Fruit fly (Drosophila melanogaster) whole organism, embryonic: ENCODE measurements around the gene Prtl99C.

Source experiments
- Aef1 ChIP-seq: fragments of 200-800 bp; sonication (Bioruptor generic); IDR thresholded peaks from 3 replicates; pipeline ENCODE4 v1.3.6; 2022; ENCODE audit warnings: missing biosample characterization, missing genetic modification characterization
- CG11085 ChIP-seq: fragments of 200-800 bp; sonication (Bioruptor generic); IDR thresholded peaks from 2 replicates; pipeline ENCODE4 v1.3.6; 2022; ENCODE audit warnings: missing biosample characterization, missing genetic modification characterization
- CG11695 ChIP-seq: fragments of 200-800 bp; sonication (Bioruptor generic); IDR thresholded peaks from 3 replicates; pipeline ENCODE4 v1.3.6; 2022; ENCODE audit warnings: missing biosample characterization, missing genetic modification characterization
- CG11696 ChIP-seq: fragments of 200-800 bp; sonication (Bioruptor generic); IDR thresholded peaks from 2 replicates; pipeline ENCODE4 v1.3.6; 2022; ENCODE audit warnings: missing biosample characterization, missing genetic modification characterization
- CG12659 ChIP-seq: fragments of 200-800 bp; sonication (Bioruptor generic); optimal IDR thresholded peaks from 3 replicates; lab custom pipeline; 2017; ENCODE audit warnings: mild to moderate bottlenecking, missing biosample characterization, missing genetic modification reagents, missing genetic modification characterization
- CG13775 ChIP-seq: fragments of 200-800 bp; sonication (Bioruptor generic); optimal IDR thresholded peaks from 3 replicates; lab custom pipeline; 2017; ENCODE audit warnings: missing biosample characterization, mild to moderate bottlenecking, missing genetic modification characterization
- CG14860 ChIP-seq: fragments of 200-800 bp; sonication (Bioruptor generic); IDR thresholded peaks from 3 replicates; pipeline ENCODE4 v1.3.6; 2022; ENCODE audit warnings: missing biosample characterization, missing genetic modification characterization; ENCODE audit not compliant: partially characterized antibody
- CG15514 ChIP-seq: fragments of 200-800 bp; sonication (Bioruptor generic); optimal IDR thresholded peaks from 3 replicates; lab custom pipeline; 2017; ENCODE audit warnings: missing biosample characterization, missing genetic modification characterization, mild to moderate bottlenecking, moderate library complexity, missing genetic modification reagents
- CG16779 ChIP-seq: fragments of 200-800 bp; sonication (Bioruptor generic); IDR thresholded peaks from 2 replicates; pipeline ENCODE4 v1.3.6; 2022; ENCODE audit warnings: missing biosample characterization, missing genetic modification characterization
- CG17186 ChIP-seq: fragments of 200-800 bp; sonication (Bioruptor generic); optimal IDR thresholded peaks from 3 replicates; lab custom pipeline; 2017; ENCODE audit warnings: missing biosample characterization, missing genetic modification reagents, missing genetic modification characterization
- CG17568 ChIP-seq: fragments of 200-800 bp; sonication (Bioruptor generic); optimal IDR thresholded peaks from 2 replicates; lab custom pipeline; 2018; ENCODE audit warnings: missing biosample characterization, mild to moderate bottlenecking, missing genetic modification characterization, moderate library complexity
- CG17612 ChIP-seq: fragments of 200-800 bp; sonication (Bioruptor generic); IDR thresholded peaks from 2 replicates; pipeline ENCODE4 v1.3.6; 2022; ENCODE audit warnings: missing biosample characterization, missing genetic modification characterization
- CG18262 ChIP-seq: fragments of 200-800 bp; optimal IDR thresholded peaks from 3 replicates; lab custom pipeline; 2019; ENCODE audit warnings: missing biosample characterization, mild to moderate bottlenecking, missing genetic modification characterization, moderate library complexity
- CG18619 ChIP-seq: fragments of 200-800 bp; sonication (Bioruptor generic); optimal IDR thresholded peaks from 3 replicates; lab custom pipeline; 2017; ENCODE audit warnings: missing biosample characterization, mild to moderate bottlenecking, missing genetic modification characterization
- CG2712 ChIP-seq: fragments of 200-800 bp; optimal IDR thresholded peaks from 3 replicates; lab custom pipeline; 2019; ENCODE audit warnings: missing biosample characterization, mild to moderate bottlenecking, missing genetic modification characterization, moderate library complexity
- CG2889 ChIP-seq: fragments of 200-800 bp; sonication (Bioruptor generic); IDR thresholded peaks from 3 replicates; pipeline ENCODE4 v1.3.6; 2022; ENCODE audit warnings: missing biosample characterization, missing genetic modification characterization
- CG32772 ChIP-seq: fragments of 200-800 bp; sonication (Bioruptor generic); IDR thresholded peaks from 2 replicates; pipeline ENCODE4 v1.3.6; 2022; ENCODE audit warnings: missing biosample characterization, missing genetic modification characterization
- CG34376 ChIP-seq: fragments of 200-800 bp; sonication (Bioruptor generic); optimal IDR thresholded peaks from 2 replicates; lab custom pipeline; 2018; ENCODE audit warnings: missing biosample characterization, mild to moderate bottlenecking, missing genetic modification characterization
- CG4404 ChIP-seq: fragments of 200-800 bp; sonication (Bioruptor generic); IDR thresholded peaks from 2 replicates; pipeline ENCODE4 v1.3.6; 2022; ENCODE audit warnings: missing biosample characterization, missing genetic modification characterization
- CG6272 ChIP-seq: fragments of 200-800 bp; sonication (Bioruptor generic); IDR thresholded peaks from 2 replicates; pipeline ENCODE4 v1.3.6; 2022; ENCODE audit warnings: missing biosample characterization, missing genetic modification characterization
- CG6654 ChIP-seq: fragments of 200-800 bp; sonication (Bioruptor generic); optimal IDR thresholded peaks from 2 replicates; lab custom pipeline; 2017; ENCODE audit warnings: missing biosample characterization, mild to moderate bottlenecking, missing genetic modification characterization
- CG8924 ChIP-seq: fragments of 200-800 bp; optimal IDR thresholded peaks from 3 replicates; lab custom pipeline; 2019; ENCODE audit warnings: missing biosample characterization, mild to moderate bottlenecking, missing genetic modification characterization, moderate library complexity
- CG9609 ChIP-seq: fragments of 200-800 bp; sonication (Bioruptor generic); optimal IDR thresholded peaks from 3 replicates; lab custom pipeline; 2016; ENCODE audit warnings: missing biosample characterization, missing genetic modification characterization
- CG9876 ChIP-seq: fragments of 200-800 bp; sonication (Bioruptor generic); optimal IDR thresholded peaks from 2 replicates; lab custom pipeline; 2016; ENCODE audit warnings: missing biosample characterization, missing genetic modification characterization
- CTCF ChIP-seq: fragments of 200-800 bp; sonication (Bioruptor generic); optimal IDR thresholded peaks from 2 replicates; lab custom pipeline; 2017; ENCODE audit warnings: missing biosample characterization, mild to moderate bottlenecking, missing genetic modification characterization, moderate library complexity
- Dfd ChIP-seq, 2 experiments: fragments of >200 bp; optimal IDR thresholded peaks; 2 replicates each; lab custom pipeline; 2017; ENCODE audit warnings: missing biosample characterization in 2 of 2, missing genetic modification characterization in 2 of 2
- Drgx ChIP-seq: fragments of 200-800 bp; sonication (Bioruptor generic); IDR thresholded peaks from 2 replicates; pipeline ENCODE4 v1.3.6; 2022; ENCODE audit warnings: missing biosample characterization, missing genetic modification characterization
- HLH4C ChIP-seq: fragments of 200-800 bp; sonication (Bioruptor generic); IDR thresholded peaks from 3 replicates; pipeline ENCODE4 v1.3.6; 2022; ENCODE audit warnings: missing biosample characterization, missing genetic modification characterization; ENCODE audit not compliant: partially characterized antibody
- Hmr ChIP-seq: fragments of 200-800 bp; sonication (Bioruptor generic); optimal IDR thresholded peaks from 3 replicates; lab custom pipeline; 2017; ENCODE audit warnings: mild to moderate bottlenecking, missing biosample characterization, missing genetic modification reagents, missing genetic modification characterization
- MTF-1 ChIP-seq: fragments of 200-800 bp; sonication (Bioruptor generic); optimal IDR thresholded peaks from 2 replicates; lab custom pipeline; 2018; ENCODE audit warnings: missing biosample characterization, mild to moderate bottlenecking, missing genetic modification characterization, borderline replicate concordance
- Rfx ChIP-seq: fragments of 200-800 bp; sonication (Bioruptor generic); IDR thresholded peaks from 2 replicates; pipeline ENCODE4 v1.3.6; 2022; ENCODE audit warnings: missing biosample characterization, missing genetic modification characterization
- Sox100B ChIP-seq: fragments of 200-800 bp; sonication (Bioruptor generic); optimal IDR thresholded peaks from 3 replicates; lab custom pipeline; 2018; ENCODE audit warnings: missing biosample characterization, mild to moderate bottlenecking, missing genetic modification characterization
- Vsx1 ChIP-seq: fragments of 200-800 bp; sonication (Bioruptor generic); optimal IDR thresholded peaks from 2 replicates; lab custom pipeline; 2017; ENCODE audit warnings: missing biosample characterization, mild to moderate bottlenecking, missing genetic modification characterization, missing genetic modification reagents
- caup ChIP-seq: fragments of 200-800 bp; sonication (Bioruptor generic); optimal IDR thresholded peaks from 3 replicates; lab custom pipeline; 2017; ENCODE audit warnings: missing biosample characterization, mild to moderate bottlenecking, missing genetic modification characterization, moderate library complexity; ENCODE audit not compliant: severe bottlenecking
- crp ChIP-seq, 2 experiments: fragments of 200-800 bp; sonication (Bioruptor generic); optimal IDR thresholded peaks; 2 replicates in 1 of 2; 3 replicates in 1 of 2; lab custom pipeline; 2017; ENCODE audit warnings: missing biosample characterization in 2 of 2, missing genetic modification characterization in 2 of 2, mild to moderate bottlenecking in 1 of 2, moderate library complexity in 1 of 2
- disco-r ChIP-seq: fragments of 200-800 bp; sonication (Bioruptor generic); optimal IDR thresholded peaks from 2 replicates; lab custom pipeline; 2016; ENCODE audit warnings: missing biosample characterization, missing genetic modification characterization
- eyg ChIP-seq: fragments of 200-800 bp; sonication (Bioruptor generic); optimal IDR thresholded peaks from 3 replicates; lab custom pipeline; 2016; ENCODE audit warnings: missing biosample characterization, missing genetic modification characterization
- fd102C ChIP-seq: fragments of 200-800 bp; sonication (Bioruptor generic); optimal IDR thresholded peaks from 2 replicates; lab custom pipeline; 2018; ENCODE audit warnings: missing biosample characterization, mild to moderate bottlenecking, missing genetic modification characterization, moderate library complexity
- ftz-f1 ChIP-seq: fragments of 200-800 bp; sonication (Bioruptor generic); optimal IDR thresholded peaks from 2 replicates; lab custom pipeline; 2016; ENCODE audit warnings: missing biosample characterization, missing genetic modification characterization
- gem ChIP-seq: fragments of 200-800 bp; sonication (Bioruptor generic); optimal IDR thresholded peaks from 2 replicates; lab custom pipeline; 2019; ENCODE audit warnings: missing biosample characterization, mild to moderate bottlenecking, missing genetic modification characterization, moderate library complexity
- gro ChIP-seq: fragments of 200-800 bp; sonication (Bioruptor generic); optimal IDR thresholded peaks from 2 replicates; lab custom pipeline; 2016; ENCODE audit warnings: missing biosample characterization, missing genetic modification characterization
- insv ChIP-seq, 2 experiments: fragments of 200-800 bp; sonication (Bioruptor generic); optimal IDR thresholded peaks; 3 replicates each; lab custom pipeline; 2016 to 2018; ENCODE audit warnings: missing biosample characterization in 2 of 2, missing genetic modification characterization in 2 of 2
- jigr1 ChIP-seq: fragments of 200-800 bp; sonication (Bioruptor generic); IDR thresholded peaks from 3 replicates; pipeline ENCODE4 v1.3.6; 2022; ENCODE audit warnings: missing biosample characterization, missing genetic modification characterization
- lmd ChIP-seq: fragments of 200-800 bp; sonication (Bioruptor generic); IDR thresholded peaks from 2 replicates; pipeline ENCODE4 v1.3.6; 2022; ENCODE audit warnings: missing biosample characterization, missing genetic modification characterization
- maf-S ChIP-seq: fragments of 200-800 bp; sonication (Bioruptor generic); optimal IDR thresholded peaks from 2 replicates; lab custom pipeline; 2016; ENCODE audit warnings: missing biosample characterization, missing genetic modification characterization
- mam ChIP-seq: fragments of 200-800 bp; sonication (Bioruptor generic); optimal IDR thresholded peaks from 3 replicates; lab custom pipeline; 2016; ENCODE audit warnings: missing biosample characterization, missing genetic modification characterization
- nerfin-1 ChIP-seq: fragments of 200-800 bp; sonication (Bioruptor generic); optimal IDR thresholded peaks from 3 replicates; lab custom pipeline; 2019; ENCODE audit warnings: missing biosample characterization, mild to moderate bottlenecking, missing genetic modification characterization, moderate library complexity
- repo ChIP-seq: fragments of 200-800 bp; sonication (Bioruptor generic); optimal IDR thresholded peaks from 2 replicates; lab custom pipeline; 2016; ENCODE audit warnings: missing biosample characterization, missing genetic modification characterization
- tgo ChIP-seq: fragments of 200-800 bp; sonication (Bioruptor generic); IDR thresholded peaks from 3 replicates; pipeline ENCODE4 v1.3.6; 2022; ENCODE audit warnings: missing biosample characterization, missing genetic modification characterization
- vvl ChIP-seq: fragments of 200-800 bp; sonication (Bioruptor generic); IDR thresholded peaks from 2 replicates; pipeline ENCODE4 v1.3.6; 2022; ENCODE audit warnings: missing biosample characterization, missing genetic modification characterization
- wek ChIP-seq: fragments of 200-800 bp; sonication (Bioruptor generic); optimal IDR thresholded peaks from 3 replicates; lab custom pipeline; 2018; ENCODE audit warnings: missing biosample characterization, mild to moderate bottlenecking, missing genetic modification characterization, moderate library complexity
- zfh2 ChIP-seq: fragments of 200-800 bp; sonication (Bioruptor generic); optimal IDR thresholded peaks from 2 replicates; lab custom pipeline; 2016; ENCODE audit warnings: missing biosample characterization, missing genetic modification characterization

The Prtl99C gene

dm6 chr3R:29876733-29877193 is 41.0 kb downstream of the Prtl99C start, which contains the start of gene CG31038 (continued):
- TF ChIP-seq Dfd (GFP tag; optimal IDR thresholded peaks at IDR 0.05; lab: Kevin White, UChicago) (no peak), nerfin-1 (tag; lab: Kevin White, UChicago) (peak; percentile 20), CG12659 (GFP tag; lab: Kevin White, UChicago) (no peak), CG4404 (GFP tag; lab: Robert Waterston, UW) (no peak), CG11695 (GFP tag; lab: Robert Waterston, UW) (no peak), eyg (GFP tag; lab: Kevin White, UChicago) (no peak), insv (GFP tag; optimal IDR thresholded peaks at IDR 0.05; lab: Kevin White, UChicago) (no peak), caup (no peak), HLH4C (GFP tag; lab: Robert Waterston, UW) (peak; percentile 42; the same call in 1 of the 3 replicates), gem (tag; lab: Kevin White, UChicago) (no peak), lmd (GFP tag; lab: Robert Waterston, UW) (no peak), tgo (no peak), CG11085 (GFP tag; lab: Robert Waterston, UW) (no peak), CG6654 (GFP tag; lab: Kevin White, UChicago) (no peak), CG18619 (GFP tag; lab: Kevin White, UChicago) (no peak), Drgx (GFP tag; lab: Robert Waterston, UW) (peak; percentile 34; the same call in 1 of the 2 replicates), repo (GFP tag; lab: Kevin White, UChicago) (no peak), crp (GFP tag; optimal IDR thresholded peaks at IDR 0.05; lab: Kevin White, UChicago) (no peak), Sox100B (GFP tag; lab: Kevin White, UChicago) (no peak), Aef1 (GFP tag; lab: Robert Waterston, UW) (peak; percentile 66), CG14860 (GFP tag; lab: Robert Waterston, UW) (no peak), CG9876 (GFP tag; lab: Kevin White, UChicago) (no peak), CG15514 (GFP tag; lab: Kevin White, UChicago) (no peak), CG6272 (GFP tag; lab: Robert Waterston, UW) (no peak), mam (GFP tag; lab: Kevin White, UChicago) (no peak), CG17612 (no peak), Hmr (no peak), CG9609 (GFP tag; lab: Kevin White, UChicago) (no peak), CG11696 (GFP tag; lab: Robert Waterston, UW) (no peak), CG17186 (GFP tag; lab: Kevin White, UChicago) (no peak), CG18262 (tag; lab: Kevin White, UChicago) (peak; percentile 37), Vsx1 (no peak), CG16779 (GFP tag; lab: Robert Waterston, UW) (no peak), CG8924 (tag; lab: Kevin White, UChicago) (peak; percentile 13), maf-S (GFP tag; lab: Kevin White, UChicago) (no peak), CG13775 (GFP tag; lab: Kevin White, UChicago) (no peak), jigr1 (GFP tag; lab: Robert Waterston, UW) (no peak), CG17568 (GFP tag; lab: Kevin White, UChicago) (no peak), fd102C (GFP tag; lab: Kevin White, UChicago) (no peak), Rfx (GFP tag; lab: Robert Waterston, UW) (no peak; the same call in 1 of the 2 replicates), ftz-f1 (GFP tag; lab: Kevin White, UChicago) (no peak), CG2889 (GFP tag; lab: Robert Waterston, UW) (no peak), disco-r (GFP tag; lab: Kevin White, UChicago) (no peak), zfh2 (no peak), wek (GFP tag; lab: Kevin White, UChicago) (peak; percentile 39), CG34376 (GFP tag; lab: Kevin White, UChicago) (no peak), CG32772 (GFP tag; lab: Robert Waterston, UW) (no peak), MTF-1 (GFP tag; lab: Kevin White, UChicago) (peak; percentile 40), CG2712 (tag; lab: Kevin White, UChicago) (peak; percentile 29), gro (GFP tag; lab: Kevin White, UChicago) (no peak), CTCF (no peak), vvl (peak; percentile 57; the same call in 1 of the 2 replicates)
